Fruit fly (Drosophila melanogaster): ENCODE results near the gene Ir85a.
A peak's percentile ranks its signal among the peaks of the same experiment; 100 is the strongest.

Gene Ir85a

dm6 chr3R:8807831-8808517 lies 13.5 kb downstream of the Ir85a start (continued):
- TF ChIP-seq CG2889 (GFP tag; IDR thresholded peaks at IDR 0.05), result no peak
- TF ChIP-seq sna (GFP tag; IDR thresholded peaks at IDR 0.05; ENCODE audit: partially characterized antibody), result no peak
- TF ChIP-seq CG12391 (tag; optimal IDR thresholded peaks at IDR 0.05), result no peak
- TF ChIP-seq croc (GFP tag; conservative IDR thresholded peaks at IDR 0.05), result no peak
- no peak for TF ChIP-seq Hmx (GFP tag; optimal IDR thresholded peaks at IDR 0.05)
- TF ChIP-seq CkIIα-i1 (GFP tag; IDR thresholded peaks at IDR 0.05), result no peak
- TF ChIP-seq Ets65A (GFP tag), result no peak
- no peak for TF ChIP-seq CG9437 (GFP tag; optimal IDR thresholded peaks at IDR 0.05)
- no peak for TF ChIP-seq CG18476 (GFP tag; optimal IDR thresholded peaks at IDR 0.05)
- no peak for TF ChIP-seq insv (GFP tag; optimal IDR thresholded peaks at IDR 0.05)
- TF ChIP-seq CG17802 (tag; optimal IDR thresholded peaks at IDR 0.05), result no peak
- TF ChIP-seq dpn (GFP tag; optimal IDR thresholded peaks at IDR 0.05), result no peak
- no peak for TF ChIP-seq CG15479 (GFP tag; optimal IDR thresholded peaks at IDR 0.05)
- no peak for TF ChIP-seq CG8281 (tag; optimal IDR thresholded peaks at IDR 0.05)
- TF ChIP-seq dysf (GFP tag; IDR thresholded peaks at IDR 0.05), result no peak
- no peak for TF ChIP-seq CG2875 (GFP tag; optimal IDR thresholded peaks at IDR 0.05)
- no peak for TF ChIP-seq CG4854 (GFP tag; optimal IDR thresholded peaks at IDR 0.05)
- TF ChIP-seq Dip2 (GFP tag; IDR thresholded peaks at IDR 0.05), result no peak
- TF ChIP-seq CG6654 (GFP tag; optimal IDR thresholded peaks at IDR 0.05), result no peak
- TF ChIP-seq z (GFP tag; IDR thresholded peaks at IDR 0.05), result no peak
- TF ChIP-seq Gug (GFP tag; IDR thresholded peaks at IDR 0.05), result no peak
- TF ChIP-seq CG31388 (GFP tag; optimal IDR thresholded peaks at IDR 0.05), result no peak
- TF ChIP-seq YL-1 (GFP tag; optimal IDR thresholded peaks at IDR 0.05), result no peak
- TF ChIP-seq row (GFP tag; IDR thresholded peaks at IDR 0.05), result no peak

dm6 chr3R:8808518-8808921 lies 14.0 kb downstream of the Ir85a start:
- no peak for TF ChIP-seq knrl (GFP tag; IDR thresholded peaks at IDR 0.05; ENCODE audit: partially characterized antibody)
- peak; percentile 20 for TF ChIP-seq trh (GFP tag; optimal IDR thresholded peaks at IDR 0.05)
- TF ChIP-seq stwl (tag; optimal IDR thresholded peaks at IDR 0.05), result peak; percentile 61
- no peak for TF ChIP-seq Dip3 (GFP tag; optimal IDR thresholded peaks at IDR 0.05)
- no peak for TF ChIP-seq cas (GFP tag; IDR thresholded peaks at IDR 0.05)
- TF ChIP-seq CG17829 (tag; optimal IDR thresholded peaks at IDR 0.05), result peak; percentile 94
- peak; percentile 31 for TF ChIP-seq CG12744 (GFP tag; optimal IDR thresholded peaks at IDR 0.05)
- no peak for TF ChIP-seq CG15073 (GFP tag; optimal IDR thresholded peaks at IDR 0.05)
- TF ChIP-seq CG15514 (GFP tag; optimal IDR thresholded peaks at IDR 0.05), result no peak
- TF ChIP-seq sisA (GFP tag; IDR thresholded peaks at IDR 0.05), result peak; percentile 32; the same call in 1 of the 2 replicates
- TF ChIP-seq dmrt11E (tag; optimal IDR thresholded peaks at IDR 0.05), result peak; percentile 97
- TF ChIP-seq CG3281 (GFP tag; optimal IDR thresholded peaks at IDR 0.05), result no peak
- TF ChIP-seq YL-1 (GFP tag; optimal IDR thresholded peaks at IDR 0.05), result peak; percentile 23
- no peak for TF ChIP-seq CG9797 (GFP tag; optimal IDR thresholded peaks at IDR 0.05)
- TF ChIP-seq CG15601 (tag; optimal IDR thresholded peaks at IDR 0.05), result peak; percentile 73
- TF ChIP-seq ttk (GFP tag; IDR thresholded peaks at IDR 0.05), result 0 out of 2 replicates have a peak, but pooled peaks have one; percentile 33
- TF ChIP-seq CG17186 (GFP tag; optimal IDR thresholded peaks at IDR 0.05), result no peak
- peak; percentile 11 for TF ChIP-seq Hmx (GFP tag; optimal IDR thresholded peaks at IDR 0.05)
- no peak for TF ChIP-seq Gsc (GFP tag; IDR thresholded peaks at IDR 0.05)
- no peak for TF ChIP-seq nerfin-2 (GFP tag; IDR thresholded peaks at IDR 0.05; ENCODE audit: partially characterized antibody)
- TF ChIP-seq br (optimal IDR thresholded peaks at IDR 0.05), result no peak
- TF ChIP-seq CG11398 (GFP tag; optimal IDR thresholded peaks at IDR 0.05), result peak; percentile 17
- no peak for TF ChIP-seq CG7372 (GFP tag; IDR thresholded peaks at IDR 0.05)
- TF ChIP-seq dimm (GFP tag; IDR thresholded peaks at IDR 0.05), result no peak
- no peak for TF ChIP-seq CG16813 (GFP tag; IDR thresholded peaks at IDR 0.05; ENCODE audit: partially characterized antibody)
- TF ChIP-seq Dref (GFP tag; IDR thresholded peaks at IDR 0.05), result no peak
- no peak for TF ChIP-seq dati (GFP tag; IDR thresholded peaks at IDR 0.05)
- peak; percentile 33 for TF ChIP-seq Bteb2 (GFP tag; optimal IDR thresholded peaks at IDR 0.05)
- TF ChIP-seq CG12219 (GFP tag; optimal IDR thresholded peaks at IDR 0.05), result peak; percentile 40

Measured in whole organism, embryonic.